Worm (Caenorhabditis elegans) whole organism, midembryonic: ENCODE data around the gene F38E9.4.

Experiments used
- cog-1 ChIP-seq: sonication (generic microtip); optimal IDR thresholded peaks from 2 replicates; lab custom pipeline; 2016; ENCODE audit warnings: missing genetic modification characterization, missing compliant biosample characterization
- flt-1 ChIP-seq: fragments of 200-800 bp; sonication (Bioruptor generic); IDR thresholded peaks from 2 replicates; pipeline ENCODE4 v1.3.6; 2022; ENCODE audit warnings: missing genetic modification characterization, missing compliant biosample characterization
- med-1 ChIP-seq: sonication (generic microtip); optimal IDR thresholded peaks from 2 replicates; lab custom pipeline; 2017; ENCODE audit warnings: missing genetic modification characterization, mild to moderate bottlenecking, missing compliant biosample characterization, antibody characterized with exemption, missing genetic modification reagents; ENCODE audit not compliant: insufficient read depth
- tab-1 ChIP-seq: fragments of 200-800 bp; sonication (Bioruptor generic); IDR thresholded peaks from 2 replicates; pipeline ENCODE4 v1.3.6; 2022; ENCODE audit warnings: missing genetic modification characterization, missing compliant biosample characterization
- ztf-23 ChIP-seq: fragments of 200-800 bp; sonication (Bioruptor generic); IDR thresholded peaks from 2 replicates; pipeline ENCODE4 v1.3.6; 2022; ENCODE audit warnings: missing genetic modification reagents, missing genetic modification characterization, missing compliant biosample characterization

DNA sequence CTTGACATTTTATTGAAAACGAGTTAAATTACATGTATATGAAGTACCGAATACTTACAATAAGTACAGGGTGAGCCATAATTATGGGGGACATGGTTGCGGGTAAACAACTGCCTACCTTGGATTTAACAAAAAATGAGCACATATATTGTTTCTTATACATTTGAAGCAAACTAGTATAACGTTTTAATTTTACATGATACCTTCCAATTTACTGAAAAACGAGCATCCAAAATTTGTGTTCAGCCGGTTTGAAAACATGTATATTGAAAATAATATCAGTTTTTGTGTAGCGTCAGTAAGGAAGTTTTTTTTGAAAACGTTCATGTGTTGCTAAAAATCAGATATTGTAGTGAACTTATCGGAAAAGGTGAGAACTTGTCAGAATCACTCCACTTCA, 39.0 kb downstream of the F38E9.4 start:
- no peak for TF ChIP-seq cog-1 (tag; lab: Kevin White, UChicago)
- no peak for TF ChIP-seq med-1
- no peak for TF ChIP-seq flt-1 (GFP tag; lab: Robert Waterston, UW)
- no peak for TF ChIP-seq ztf-23 (GFP tag; lab: Robert Waterston, UW)
- TF ChIP-seq tab-1 (GFP tag; lab: Robert Waterston, UW), result no peak
